Fruit fly (Drosophila melanogaster) whole organism, wandering third instar larva: Measurements from ENCODE around the gene CG46303.
A peak's percentile ranks its signal among the peaks of the same experiment; 100 is the strongest.

ENCODE experiments used
- Abd-B ChIP-seq: fragments of >200 bp; optimal IDR thresholded peaks from 2 replicates; lab custom pipeline; 2017; ENCODE audit warnings: missing biosample characterization, missing genetic modification characterization
- CG32264 ChIP-seq: fragments of 200-800 bp; sonication (Bioruptor generic); optimal IDR thresholded peaks from 2 replicates; lab custom pipeline; 2016; ENCODE audit warnings: missing biosample characterization, missing genetic modification characterization
- CG9705 ChIP-seq: fragments of 200-800 bp; sonication (Bioruptor generic); optimal IDR thresholded peaks from 2 replicates; lab custom pipeline; 2018; ENCODE audit warnings: missing biosample characterization, mild to moderate bottlenecking, missing genetic modification characterization
- CrebA ChIP-seq: fragments of 200-800 bp; sonication (Bioruptor generic); optimal IDR thresholded peaks from 2 replicates; lab custom pipeline; 2016; ENCODE audit warnings: missing biosample characterization, mild to moderate bottlenecking, missing genetic modification characterization, borderline replicate concordance
- Dfd ChIP-seq: fragments of >200 bp; optimal IDR thresholded peaks from 2 replicates; lab custom pipeline; 2017; ENCODE audit warnings: missing biosample characterization, missing genetic modification characterization
- Dif ChIP-seq: fragments of 200-275, 200-300 bp; sonication (Bioruptor generic); optimal IDR thresholded peaks from 2 replicates; lab custom pipeline; 2018; ENCODE audit warnings: missing biosample characterization, missing genetic modification characterization; ENCODE audit not compliant: partially characterized antibody
- GATAd ChIP-seq: sonication (Bioruptor generic); optimal IDR thresholded peaks from 2 replicates; lab custom pipeline; 2016; ENCODE audit warnings: missing biosample characterization, missing genetic modification characterization
- HLH106 ChIP-seq: fragments of 200-800 bp; optimal IDR thresholded peaks from 3 replicates; lab custom pipeline; 2019; ENCODE audit warnings: missing biosample characterization, mild to moderate bottlenecking, missing genetic modification characterization, moderate library complexity
- Hnf4 ChIP-seq: fragments of 200-800 bp; sonication (Bioruptor generic); optimal IDR thresholded peaks from 2 replicates; lab custom pipeline; 2016; ENCODE audit warnings: missing biosample characterization, mild to moderate bottlenecking, missing genetic modification characterization
- Hr78 ChIP-seq: fragments of >200 bp; optimal IDR thresholded peaks from 2 replicates; lab custom pipeline; 2017; ENCODE audit warnings: missing biosample characterization, missing genetic modification characterization
- Hr83 ChIP-seq: fragments of 200-300 bp; sonication (Bioruptor generic); optimal IDR thresholded peaks from 2 replicates; lab custom pipeline; 2016; ENCODE audit warnings: missing biosample characterization, mild to moderate bottlenecking, missing genetic modification characterization, moderate library complexity; ENCODE audit not compliant: poor library complexity, severe bottlenecking
- Jra ChIP-seq: sonication (Bioruptor generic); optimal IDR thresholded peaks from 2 replicates; lab custom pipeline; 2016; ENCODE audit warnings: missing biosample characterization, missing genetic modification characterization
- Mio ChIP-seq: sonication (Bioruptor generic); optimal IDR thresholded peaks from 2 replicates; lab custom pipeline; 2016; ENCODE audit warnings: missing biosample characterization, missing genetic modification characterization
- Myc ChIP-seq: fragments of >200 bp; optimal IDR thresholded peaks from 2 replicates; lab custom pipeline; 2017
- N ChIP-seq: fragments of >200 bp; optimal IDR thresholded peaks from 2 replicates; lab custom pipeline; 2018; ENCODE audit warnings: missing biosample characterization, missing external identifiers, missing genetic modification characterization
- OdsH ChIP-seq: fragments of 200-800 bp; sonication (Bioruptor generic); optimal IDR thresholded peaks from 2 replicates; lab custom pipeline; 2016; ENCODE audit warnings: missing biosample characterization, mild to moderate bottlenecking, missing genetic modification characterization
- Rel ChIP-seq, 2 experiments: fragments of 200-800 bp; sonication (Bioruptor generic) in 1 of 2; optimal IDR thresholded peaks; 2 replicates in 1 of 2; 3 replicates in 1 of 2; lab custom pipeline; 2016 to 2019; ENCODE audit warnings: mild to moderate bottlenecking in 2 of 2, missing biosample characterization in 2 of 2, missing genetic modification characterization in 2 of 2, moderate library complexity in 1 of 2
- Sp1 ChIP-seq: fragments of 200-800 bp; sonication (Bioruptor generic); optimal IDR thresholded peaks from 3 replicates; lab custom pipeline; 2019; ENCODE audit warnings: missing biosample characterization, mild to moderate bottlenecking, missing genetic modification characterization, moderate library complexity
- Vsx2 ChIP-seq: fragments of 200-300, 225-300 bp; sonication (Bioruptor generic); optimal IDR thresholded peaks from 2 replicates; lab custom pipeline; 2018; ENCODE audit warnings: missing biosample characterization, missing genetic modification characterization; ENCODE audit not compliant: partially characterized antibody
- br ChIP-seq: fragments of 200-800 bp; sonication (Bioruptor generic); optimal IDR thresholded peaks from 2 replicates; lab custom pipeline; 2016; ENCODE audit warnings: missing biosample characterization, missing genetic modification characterization
- brk ChIP-seq: fragments of 200-800 bp; sonication (Bioruptor generic); optimal IDR thresholded peaks from 2 replicates; lab custom pipeline; 2016; ENCODE audit warnings: missing biosample characterization, mild to moderate bottlenecking, missing genetic modification characterization
- dl ChIP-seq, 2 experiments: fragments of 175-275, 200-275 bp in 1 of 2; fragments of 200-275 bp in 1 of 2; sonication (Bioruptor generic); optimal IDR thresholded peaks; lab custom pipeline; 2018; ENCODE audit warnings: mild to moderate bottlenecking in 2 of 2, missing biosample characterization in 2 of 2, missing genetic modification characterization in 2 of 2, moderate library complexity in 2 of 2; ENCODE audit not compliant: partially characterized antibody in 2 of 2, insufficient read depth in 1 of 2
- dmrt93B ChIP-seq: fragments of 200-800 bp; sonication (Bioruptor generic); optimal IDR thresholded peaks from 2 replicates; lab custom pipeline; 2018; ENCODE audit warnings: missing biosample characterization, mild to moderate bottlenecking, missing genetic modification characterization
- dsf ChIP-seq: sonication (Bioruptor generic); optimal IDR thresholded peaks from 2 replicates; lab custom pipeline; 2016; ENCODE audit warnings: missing biosample characterization, missing genetic modification characterization, borderline replicate concordance
- ey ChIP-seq: fragments of 200-800 bp; sonication (Bioruptor generic); optimal IDR thresholded peaks from 2 replicates; lab custom pipeline; 2016; ENCODE audit warnings: missing biosample characterization, missing genetic modification characterization
- foxo ChIP-seq, 2 experiments: fragments of 200-800 bp; sonication (Bioruptor generic); optimal IDR thresholded peaks; 2 replicates in 1 of 2; 3 replicates in 1 of 2; lab custom pipeline; 2016 to 2017; ENCODE audit warnings: missing biosample characterization in 2 of 2, missing genetic modification characterization in 2 of 2
- fru ChIP-seq: fragments of 200-800 bp; sonication (Bioruptor generic); optimal IDR thresholded peaks from 3 replicates; lab custom pipeline; 2016; ENCODE audit warnings: missing biosample characterization, mild to moderate bottlenecking, missing genetic modification characterization
- h ChIP-seq: fragments of 200-800 bp; sonication (Bioruptor generic); optimal IDR thresholded peaks from 3 replicates; lab custom pipeline; 2016; ENCODE audit warnings: missing biosample characterization, mild to moderate bottlenecking, missing genetic modification characterization
- jim ChIP-seq: fragments of 175-275, 200-325 bp; sonication (Bioruptor generic); optimal IDR thresholded peaks from 2 replicates; lab custom pipeline; 2016; ENCODE audit warnings: missing biosample characterization, mild to moderate bottlenecking, missing genetic modification characterization
- lola ChIP-seq: fragments of >200 bp; optimal IDR thresholded peaks from 2 replicates; lab custom pipeline; 2017; ENCODE audit warnings: missing biosample characterization, missing genetic modification characterization
- pan ChIP-seq: fragments of >200 bp; optimal IDR thresholded peaks from 2 replicates; lab custom pipeline; 2017
- psq ChIP-seq: fragments of 200-800 bp; sonication (Bioruptor generic); optimal IDR thresholded peaks from 3 replicates; lab custom pipeline; 2017; ENCODE audit warnings: missing biosample characterization, mild to moderate bottlenecking, missing genetic modification characterization, moderate library complexity
- rgr ChIP-seq: fragments of 200-800 bp; sonication (Bioruptor generic); optimal IDR thresholded peaks from 3 replicates; lab custom pipeline; 2016; ENCODE audit warnings: missing biosample characterization, mild to moderate bottlenecking, missing genetic modification characterization
- sage ChIP-seq: fragments of 200-800 bp; sonication (Bioruptor generic); optimal IDR thresholded peaks from 2 replicates; lab custom pipeline; 2016; ENCODE audit warnings: missing biosample characterization, mild to moderate bottlenecking, missing genetic modification characterization
- sv ChIP-seq: fragments of 200-800 bp; sonication (Bioruptor generic); optimal IDR thresholded peaks from 3 replicates; lab custom pipeline; 2016; ENCODE audit warnings: missing biosample characterization, missing genetic modification characterization
- tai ChIP-seq: sonication (Bioruptor generic); optimal IDR thresholded peaks from 2 replicates; lab custom pipeline; 2016; ENCODE audit warnings: missing biosample characterization, missing genetic modification characterization
- usp ChIP-seq: fragments of >200 bp; optimal IDR thresholded peaks from 2 replicates; lab custom pipeline; 2017; ENCODE audit warnings: missing biosample characterization, missing genetic modification characterization
- woc ChIP-seq: sonication (Bioruptor generic); optimal IDR thresholded peaks from 2 replicates; lab custom pipeline; 2016; ENCODE audit warnings: missing biosample characterization, mild to moderate bottlenecking, missing genetic modification characterization

The CG46303 gene

DNA sequence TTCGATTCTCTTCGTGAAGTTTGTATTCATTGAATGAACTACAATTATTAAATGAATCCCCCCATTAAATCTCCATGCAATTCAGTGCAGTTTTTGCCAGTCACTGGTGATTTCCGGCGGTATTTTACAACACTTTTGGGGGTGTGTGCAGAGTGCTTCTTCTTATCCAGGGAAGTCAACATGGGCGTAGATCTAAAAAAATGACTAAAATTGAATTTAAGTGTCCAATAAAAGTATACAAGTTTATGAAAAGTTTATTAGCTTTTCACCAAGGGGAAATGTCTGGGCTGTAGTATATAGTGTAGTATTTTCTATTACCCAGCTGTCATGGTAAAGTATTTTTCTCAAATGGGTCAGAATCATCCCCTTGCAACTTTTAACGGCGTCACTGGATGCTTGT, 30.3 kb upstream of the CG46303 start, which contains the start of gene Hpf1:
Gene Hpf1, plus strand, starts transcription at position 383 of the 400 bp plus-strand sequence.
- no peak for TF ChIP-seq Dif (GFP tag; lab: Kevin White, UChicago)
- peak; percentile 96 for TF ChIP-seq GATAd
- TF ChIP-seq dmrt93B (GFP tag; lab: Kevin White, UChicago): peak; percentile 98
- TF ChIP-seq usp (GFP tag; lab: Kevin White, UChicago): no peak
- TF ChIP-seq OdsH: peak; percentile 99
- no peak for TF ChIP-seq CrebA (GFP tag; lab: Kevin White, UChicago)
- peak; percentile 97 for TF ChIP-seq sage (GFP tag; lab: Kevin White, UChicago)
- peak; percentile 98 for TF ChIP-seq sv (GFP tag; lab: Kevin White, UChicago)
- no peak for TF ChIP-seq Vsx2
- no peak for TF ChIP-seq lola (GFP tag; lab: Kevin White, UChicago)
- peak; percentile 99 for TF ChIP-seq h (GFP tag; lab: Kevin White, UChicago)
- no peak for TF ChIP-seq tai (GFP tag; lab: Kevin White, UChicago)
- TF ChIP-seq pan (lab: Kevin White, UChicago): no peak
- TF ChIP-seq Myc (lab: Kevin White, UChicago): peak; percentile 21
- TF ChIP-seq Jra (GFP tag; lab: Kevin White, UChicago): peak; percentile 98
- TF ChIP-seq Mio: peak; percentile 92
- peak; percentile 95 for TF ChIP-seq dsf
- TF ChIP-seq HLH106 (tag; lab: Kevin White, UChicago): peak; percentile 99
- TF ChIP-seq br (GFP tag; lab: Kevin White, UChicago): peak; percentile 99
- TF ChIP-seq fru (GFP tag; lab: Kevin White, UChicago): peak; percentile 99
- TF ChIP-seq Hr78: no peak
- TF ChIP-seq rgr (GFP tag; lab: Kevin White, UChicago): peak; percentile 100
- peak; percentile 99 for TF ChIP-seq Sp1
- peak; percentile 98 for TF ChIP-seq CG32264 (GFP tag; lab: Kevin White, UChicago)
- TF ChIP-seq Hr83 (GFP tag; lab: Kevin White, UChicago): peak; percentile 86
- no peak for TF ChIP-seq Dfd
- TF ChIP-seq psq (GFP tag; lab: Kevin White, UChicago): peak; percentile 98
- no peak for TF ChIP-seq dl (GFP tag; optimal IDR thresholded peaks at IDR 0.05; lab: Kevin White, UChicago; ENCODE audit: insufficient read depth in 1 of 2, partially characterized antibody in 2 of 2)
- TF ChIP-seq Abd-B (GFP tag; lab: Kevin White, UChicago): no peak
- TF ChIP-seq Hnf4 (GFP tag; lab: Kevin White, UChicago): peak; percentile 99
- peak; percentile 98 for TF ChIP-seq CG9705 (GFP tag; lab: Kevin White, UChicago)
- TF ChIP-seq foxo (GFP tag; optimal IDR thresholded peaks at IDR 0.05; lab: Kevin White, UChicago): peak; percentile 96 to 99
- TF ChIP-seq N (GFP tag; lab: Kevin White, UChicago): no peak
- TF ChIP-seq jim: peak; percentile 63
- peak; percentile 94 for TF ChIP-seq Rel (GFP tag; optimal IDR thresholded peaks at IDR 0.05; lab: Kevin White, UChicago)
- TF ChIP-seq Rel (tag; optimal IDR thresholded peaks at IDR 0.05; lab: Kevin White, UChicago): peak; percentile 92
- peak; percentile 99 for TF ChIP-seq ey (GFP tag; lab: Kevin White, UChicago)
- TF ChIP-seq brk (GFP tag; lab: Kevin White, UChicago): no peak
- peak; percentile 98 for TF ChIP-seq woc (GFP tag; lab: Kevin White, UChicago)

DNA sequence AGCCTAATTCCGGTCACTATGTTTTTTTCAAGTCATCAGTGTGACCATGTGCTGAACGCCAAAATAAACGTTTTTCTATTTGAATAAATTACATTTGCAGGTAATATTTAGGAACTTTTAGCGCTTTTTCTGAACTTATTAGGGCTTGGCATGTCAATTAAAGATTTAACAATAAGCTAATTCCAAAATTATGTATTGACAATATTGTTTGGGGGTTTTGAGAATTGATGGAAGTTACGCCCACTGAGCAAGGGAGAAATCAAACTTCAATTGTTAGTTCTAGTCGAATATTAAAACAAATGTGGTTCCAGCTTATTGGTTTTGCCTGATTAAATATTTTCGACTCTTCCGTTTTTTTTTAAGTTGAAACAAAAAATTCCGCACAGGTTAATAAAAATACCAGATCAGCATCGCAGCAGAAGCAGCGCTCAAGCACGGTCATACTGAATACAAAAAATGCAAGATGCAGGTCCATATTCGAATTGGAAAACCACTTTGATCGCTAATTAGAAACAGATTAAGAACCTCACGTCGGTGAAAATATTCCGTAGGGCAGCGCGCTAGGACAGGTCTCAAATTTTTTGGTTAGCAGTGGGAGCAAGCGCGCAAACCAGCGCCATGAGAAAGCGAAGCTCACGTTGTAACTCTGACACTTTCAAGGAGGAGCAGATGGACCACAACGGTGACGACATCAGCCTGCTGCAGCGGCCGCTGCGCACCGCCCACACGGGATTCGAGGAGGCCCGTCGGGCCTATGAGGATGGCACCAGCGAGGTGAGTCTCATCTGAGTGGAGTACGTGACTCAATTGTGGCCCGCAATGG, 27.3 kb upstream of the CG46303 start, which contains the start of the genes PSMG1 and CG10979:
Gene PSMG1, minus strand, starts transcription at position 51 of the 823 bp plus-strand sequence.
Gene CG10979, plus strand, starts transcription at position 439 of the 823 bp plus-strand sequence.
- TF ChIP-seq OdsH (no peak), fru (GFP tag; lab: Kevin White, UChicago) (no peak), CrebA (GFP tag; lab: Kevin White, UChicago) (no peak), psq (GFP tag; lab: Kevin White, UChicago) (no peak), sv (GFP tag; lab: Kevin White, UChicago) (no peak), Hr78 (no peak), Dfd (no peak), foxo (GFP tag; optimal IDR thresholded peaks at IDR 0.05; lab: Kevin White, UChicago) (no peak), GATAd (no peak)
